Fruit fly (Drosophila melanogaster) whole organism, wandering third instar larva: ENCODE results near the gene escl.

Experiments used
- Abd-B ChIP-seq: fragments of >200 bp; optimal IDR thresholded peaks from 2 replicates; lab custom pipeline; 2017; ENCODE audit warnings: missing biosample characterization, missing genetic modification characterization
- CG32264 ChIP-seq: fragments of 200-800 bp; sonication (Bioruptor generic); optimal IDR thresholded peaks from 2 replicates; lab custom pipeline; 2016; ENCODE audit warnings: missing biosample characterization, missing genetic modification characterization
- CG9705 ChIP-seq: fragments of 200-800 bp; sonication (Bioruptor generic); optimal IDR thresholded peaks from 2 replicates; lab custom pipeline; 2018; ENCODE audit warnings: missing biosample characterization, mild to moderate bottlenecking, missing genetic modification characterization
- Dfd ChIP-seq: fragments of >200 bp; optimal IDR thresholded peaks from 2 replicates; lab custom pipeline; 2017; ENCODE audit warnings: missing biosample characterization, missing genetic modification characterization
- Dif ChIP-seq: fragments of 200-275, 200-300 bp; sonication (Bioruptor generic); optimal IDR thresholded peaks from 2 replicates; lab custom pipeline; 2018; ENCODE audit warnings: missing biosample characterization, missing genetic modification characterization; ENCODE audit not compliant: partially characterized antibody
- GATAd ChIP-seq: sonication (Bioruptor generic); optimal IDR thresholded peaks from 2 replicates; lab custom pipeline; 2016; ENCODE audit warnings: missing biosample characterization, missing genetic modification characterization
- HLH106 ChIP-seq: fragments of 200-800 bp; optimal IDR thresholded peaks from 3 replicates; lab custom pipeline; 2019; ENCODE audit warnings: missing biosample characterization, mild to moderate bottlenecking, missing genetic modification characterization, moderate library complexity
- Hr78 ChIP-seq: fragments of >200 bp; optimal IDR thresholded peaks from 2 replicates; lab custom pipeline; 2017; ENCODE audit warnings: missing biosample characterization, missing genetic modification characterization
- Jra ChIP-seq: sonication (Bioruptor generic); optimal IDR thresholded peaks from 2 replicates; lab custom pipeline; 2016; ENCODE audit warnings: missing biosample characterization, missing genetic modification characterization
- Mio ChIP-seq: sonication (Bioruptor generic); optimal IDR thresholded peaks from 2 replicates; lab custom pipeline; 2016; ENCODE audit warnings: missing biosample characterization, missing genetic modification characterization
- Myc ChIP-seq: fragments of >200 bp; optimal IDR thresholded peaks from 2 replicates; lab custom pipeline; 2017
- N ChIP-seq: fragments of >200 bp; optimal IDR thresholded peaks from 2 replicates; lab custom pipeline; 2018; ENCODE audit warnings: missing biosample characterization, missing external identifiers, missing genetic modification characterization
- OdsH ChIP-seq: fragments of 200-800 bp; sonication (Bioruptor generic); optimal IDR thresholded peaks from 2 replicates; lab custom pipeline; 2016; ENCODE audit warnings: missing biosample characterization, mild to moderate bottlenecking, missing genetic modification characterization
- Rel ChIP-seq, 2 experiments: fragments of 200-800 bp; sonication (Bioruptor generic) in 1 of 2; optimal IDR thresholded peaks; 2 replicates in 1 of 2; 3 replicates in 1 of 2; lab custom pipeline; 2016 to 2019; ENCODE audit warnings: mild to moderate bottlenecking in 2 of 2, missing biosample characterization in 2 of 2, missing genetic modification characterization in 2 of 2, moderate library complexity in 1 of 2
- Sp1 ChIP-seq: fragments of 200-800 bp; sonication (Bioruptor generic); optimal IDR thresholded peaks from 3 replicates; lab custom pipeline; 2019; ENCODE audit warnings: missing biosample characterization, mild to moderate bottlenecking, missing genetic modification characterization, moderate library complexity
- br ChIP-seq: fragments of 200-800 bp; sonication (Bioruptor generic); optimal IDR thresholded peaks from 2 replicates; lab custom pipeline; 2016; ENCODE audit warnings: missing biosample characterization, missing genetic modification characterization
- brk ChIP-seq: fragments of 200-800 bp; sonication (Bioruptor generic); optimal IDR thresholded peaks from 2 replicates; lab custom pipeline; 2016; ENCODE audit warnings: missing biosample characterization, mild to moderate bottlenecking, missing genetic modification characterization
- dl ChIP-seq, 2 experiments: fragments of 175-275, 200-275 bp in 1 of 2; fragments of 200-275 bp in 1 of 2; sonication (Bioruptor generic); optimal IDR thresholded peaks; lab custom pipeline; 2018; ENCODE audit warnings: mild to moderate bottlenecking in 2 of 2, missing biosample characterization in 2 of 2, missing genetic modification characterization in 2 of 2, moderate library complexity in 2 of 2; ENCODE audit not compliant: partially characterized antibody in 2 of 2, insufficient read depth in 1 of 2
- dmrt93B ChIP-seq: fragments of 200-800 bp; sonication (Bioruptor generic); optimal IDR thresholded peaks from 2 replicates; lab custom pipeline; 2018; ENCODE audit warnings: missing biosample characterization, mild to moderate bottlenecking, missing genetic modification characterization
- dsf ChIP-seq: sonication (Bioruptor generic); optimal IDR thresholded peaks from 2 replicates; lab custom pipeline; 2016; ENCODE audit warnings: missing biosample characterization, missing genetic modification characterization, borderline replicate concordance
- ey ChIP-seq: fragments of 200-800 bp; sonication (Bioruptor generic); optimal IDR thresholded peaks from 2 replicates; lab custom pipeline; 2016; ENCODE audit warnings: missing biosample characterization, missing genetic modification characterization
- foxo ChIP-seq, 2 experiments: fragments of 200-800 bp; sonication (Bioruptor generic); optimal IDR thresholded peaks; 2 replicates in 1 of 2; 3 replicates in 1 of 2; lab custom pipeline; 2016 to 2017; ENCODE audit warnings: missing biosample characterization in 2 of 2, missing genetic modification characterization in 2 of 2
- fru ChIP-seq: fragments of 200-800 bp; sonication (Bioruptor generic); optimal IDR thresholded peaks from 3 replicates; lab custom pipeline; 2016; ENCODE audit warnings: missing biosample characterization, mild to moderate bottlenecking, missing genetic modification characterization
- h ChIP-seq: fragments of 200-800 bp; sonication (Bioruptor generic); optimal IDR thresholded peaks from 3 replicates; lab custom pipeline; 2016; ENCODE audit warnings: missing biosample characterization, mild to moderate bottlenecking, missing genetic modification characterization
- pan ChIP-seq: fragments of >200 bp; optimal IDR thresholded peaks from 2 replicates; lab custom pipeline; 2017
- psq ChIP-seq: fragments of 200-800 bp; sonication (Bioruptor generic); optimal IDR thresholded peaks from 3 replicates; lab custom pipeline; 2017; ENCODE audit warnings: missing biosample characterization, mild to moderate bottlenecking, missing genetic modification characterization, moderate library complexity
- rgr ChIP-seq: fragments of 200-800 bp; sonication (Bioruptor generic); optimal IDR thresholded peaks from 3 replicates; lab custom pipeline; 2016; ENCODE audit warnings: missing biosample characterization, mild to moderate bottlenecking, missing genetic modification characterization
- sage ChIP-seq: fragments of 200-800 bp; sonication (Bioruptor generic); optimal IDR thresholded peaks from 2 replicates; lab custom pipeline; 2016; ENCODE audit warnings: missing biosample characterization, mild to moderate bottlenecking, missing genetic modification characterization
- tai ChIP-seq: sonication (Bioruptor generic); optimal IDR thresholded peaks from 2 replicates; lab custom pipeline; 2016; ENCODE audit warnings: missing biosample characterization, missing genetic modification characterization
- usp ChIP-seq: fragments of >200 bp; optimal IDR thresholded peaks from 2 replicates; lab custom pipeline; 2017; ENCODE audit warnings: missing biosample characterization, missing genetic modification characterization
- woc ChIP-seq: sonication (Bioruptor generic); optimal IDR thresholded peaks from 2 replicates; lab custom pipeline; 2016; ENCODE audit warnings: missing biosample characterization, mild to moderate bottlenecking, missing genetic modification characterization

Gene escl

dm6 chr2L:11948479-11948878 lies 42.2 kb upstream of the escl start:
- TF ChIP-seq br (no peak), Hr78 (GFP tag; lab: Kevin White, UChicago) (no peak), ey (GFP tag; lab: Kevin White, UChicago) (no peak), N (GFP tag; lab: Kevin White, UChicago) (no peak), Myc (peak; percentile 70), tai (GFP tag; lab: Kevin White, UChicago) (no peak), h (GFP tag; lab: Kevin White, UChicago) (no peak)

DNA sequence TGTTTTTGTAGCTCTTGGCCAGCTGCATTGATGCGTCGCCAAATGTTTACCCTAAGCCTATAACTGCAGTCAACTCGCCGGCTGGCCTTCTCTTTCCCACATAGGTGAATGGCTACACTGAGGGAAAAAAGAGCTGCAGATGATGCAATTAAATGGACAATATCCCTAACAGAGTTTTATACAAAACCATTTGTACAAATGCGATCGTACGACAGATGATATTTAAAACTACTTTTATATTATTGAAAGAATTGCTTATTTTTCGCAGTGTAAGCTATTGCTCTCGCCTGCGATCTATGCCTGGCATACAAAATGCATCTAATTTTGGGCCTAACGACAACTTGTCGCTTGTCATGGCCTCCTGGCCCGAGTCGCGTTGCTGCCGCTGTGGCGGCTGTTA lies 40.8 kb upstream of the escl start:
- TF ChIP-seq HLH106 (tag; lab: Kevin White, UChicago) (peak; percentile 12), dmrt93B (GFP tag; lab: Kevin White, UChicago) (peak; percentile 10), Mio (GFP tag; lab: Kevin White, UChicago) (no peak), foxo (GFP tag; optimal IDR thresholded peaks at IDR 0.05; lab: Kevin White, UChicago) (peak in 1 of 2 experiments; percentile 37), dsf (no peak), ey (GFP tag; lab: Kevin White, UChicago) (peak; percentile 29), rgr (GFP tag; lab: Kevin White, UChicago) (peak; percentile 42)

DNA sequence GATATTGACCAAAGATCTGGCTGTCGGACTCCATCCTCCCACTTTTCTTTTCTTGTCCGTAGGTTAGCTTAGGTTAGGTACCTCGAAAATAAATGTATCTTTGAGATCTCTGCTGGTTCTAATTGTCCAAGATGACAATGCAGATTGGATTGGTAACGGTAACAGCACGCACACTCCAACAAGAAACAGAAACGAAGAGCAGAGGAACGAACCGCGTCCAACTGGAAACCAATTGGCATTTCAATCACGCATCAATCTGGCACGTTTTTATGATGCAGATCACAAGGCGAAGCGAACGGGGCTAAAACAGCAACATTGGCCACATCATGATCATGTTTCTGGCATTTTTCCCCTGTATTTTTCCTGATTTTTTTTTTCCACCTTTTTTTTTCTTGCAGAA lies 34.9 kb upstream of the escl start:
- no peak for TF ChIP-seq psq (GFP tag; lab: Kevin White, UChicago)
- TF ChIP-seq fru, result no peak
- TF ChIP-seq Myc, result no peak
- TF ChIP-seq Dif (GFP tag; lab: Kevin White, UChicago), result no peak
- TF ChIP-seq ey (GFP tag; lab: Kevin White, UChicago), result no peak
- TF ChIP-seq Hr78 (GFP tag; lab: Kevin White, UChicago), result no peak
- no peak for TF ChIP-seq HLH106 (tag; lab: Kevin White, UChicago)
- no peak for TF ChIP-seq Dfd (GFP tag; lab: Kevin White, UChicago)
- TF ChIP-seq sage (GFP tag; lab: Kevin White, UChicago), result no peak
- TF ChIP-seq CG9705 (GFP tag; lab: Kevin White, UChicago), result no peak
- TF ChIP-seq OdsH (GFP tag; lab: Kevin White, UChicago), result no peak
- no peak for TF ChIP-seq usp

dm6 chr2L:11958729-11959128 lies 32.0 kb upstream of the escl start:
- TF ChIP-seq CG9705 (GFP tag; lab: Kevin White, UChicago), result no peak
- no peak for TF ChIP-seq h (GFP tag; lab: Kevin White, UChicago)
- no peak for TF ChIP-seq Dfd (GFP tag; lab: Kevin White, UChicago)
- TF ChIP-seq Mio (GFP tag; lab: Kevin White, UChicago), result no peak
- TF ChIP-seq ey (GFP tag; lab: Kevin White, UChicago), result no peak
- TF ChIP-seq brk, result no peak
- no peak for TF ChIP-seq Sp1 (GFP tag; lab: Kevin White, UChicago)
- TF ChIP-seq N (GFP tag; lab: Kevin White, UChicago), result no peak
- no peak for TF ChIP-seq dl (GFP tag; optimal IDR thresholded peaks at IDR 0.05; lab: Kevin White, UChicago; ENCODE audit: insufficient read depth in 1 of 2, partially characterized antibody in 2 of 2)
- TF ChIP-seq Abd-B (GFP tag; lab: Kevin White, UChicago), result no peak
- no peak for TF ChIP-seq fru
- TF ChIP-seq Jra, result no peak
- no peak for TF ChIP-seq br
- TF ChIP-seq CG32264 (GFP tag; lab: Kevin White, UChicago), result no peak
- no peak for TF ChIP-seq psq (GFP tag; lab: Kevin White, UChicago)
- no peak for TF ChIP-seq Rel (GFP tag; optimal IDR thresholded peaks at IDR 0.05; lab: Kevin White, UChicago)
- TF ChIP-seq Rel (tag; optimal IDR thresholded peaks at IDR 0.05; lab: Kevin White, UChicago), result no peak
- TF ChIP-seq pan (lab: Kevin White, UChicago), result no peak
- no peak for TF ChIP-seq woc
- TF ChIP-seq GATAd (GFP tag; lab: Kevin White, UChicago), result no peak
- TF ChIP-seq foxo (GFP tag; optimal IDR thresholded peaks at IDR 0.05; lab: Kevin White, UChicago), result no peak

DNA sequence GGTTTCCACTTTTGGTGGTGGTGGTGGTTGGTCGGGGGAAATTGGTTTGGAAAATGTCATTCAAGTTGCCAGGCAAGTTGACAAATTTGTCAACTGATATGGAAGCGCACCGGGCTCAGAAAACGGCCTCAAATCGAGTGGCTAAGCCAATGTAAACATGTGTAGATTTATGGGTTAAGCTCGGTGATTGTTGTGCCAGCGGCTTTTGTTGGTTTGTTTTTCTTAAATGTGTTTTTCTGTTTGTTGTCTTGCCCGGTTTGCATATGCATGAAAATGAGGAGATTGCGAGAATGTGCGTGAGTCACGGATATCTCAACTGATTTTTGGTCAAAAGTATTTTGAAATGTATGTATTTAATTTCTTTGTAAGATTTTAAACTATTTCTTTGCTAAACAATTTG lies 29.8 kb upstream of the escl start:
- TF ChIP-seq Dif (GFP tag; lab: Kevin White, UChicago), result no peak
